Worm (Caenorhabditis elegans): ENCODE results near the gene C18E9.5.

The C18E9.5 gene

ce11 chrII:8948640-8949039, 21.1 kb upstream of the C18E9.5 start:
- TF ChIP-seq T22C8.4 (GFP tag; IDR thresholded peaks at IDR 0.05), result no peak
- no peak for TF ChIP-seq cog-1 (tag; optimal IDR thresholded peaks at IDR 0.05)
- no peak for TF ChIP-seq med-1 (GFP tag; optimal IDR thresholded peaks at IDR 0.05; ENCODE audit: insufficient read depth)
- TF ChIP-seq tab-1 (GFP tag; IDR thresholded peaks at IDR 0.05), result no peak
- TF ChIP-seq flt-1 (GFP tag; IDR thresholded peaks at IDR 0.05), result no peak
- TF ChIP-seq ztf-23 (GFP tag; IDR thresholded peaks at IDR 0.05), result no peak
- no peak for TF ChIP-seq klf-2 (GFP tag; conservative IDR thresholded peaks at IDR 0.05)
- TF ChIP-seq ztf-29 (GFP tag; IDR thresholded peaks at IDR 0.05), result no peak
- TF ChIP-seq ref-1 (GFP tag; conservative IDR thresholded peaks at IDR 0.05), result no peak

DNA sequence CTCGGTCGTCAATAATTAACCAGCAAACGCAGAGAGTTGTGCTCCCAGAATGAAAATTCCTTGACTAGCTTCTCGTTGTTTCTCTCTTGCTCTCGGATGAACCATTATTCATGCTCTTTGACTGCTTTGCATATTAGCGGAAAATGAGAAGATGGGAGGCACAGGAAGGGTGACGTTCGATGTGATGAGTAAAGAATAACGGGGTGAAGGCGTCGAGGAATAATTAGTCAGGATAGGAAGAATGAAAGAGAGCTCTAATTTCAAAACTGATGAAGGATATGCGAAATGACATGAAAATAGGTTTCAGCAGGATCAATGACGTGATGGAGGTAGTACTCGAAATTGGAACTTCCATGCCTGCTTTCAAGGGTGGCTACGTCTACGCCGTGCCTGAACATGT, 18.5 kb upstream of the C18E9.5 start:
- no peak for TF ChIP-seq tab-1 (GFP tag; IDR thresholded peaks at IDR 0.05)
- no peak for TF ChIP-seq flt-1 (GFP tag; IDR thresholded peaks at IDR 0.05)
- no peak for TF ChIP-seq ztf-29 (GFP tag; IDR thresholded peaks at IDR 0.05)
- no peak for TF ChIP-seq T22C8.4 (GFP tag; IDR thresholded peaks at IDR 0.05)
- TF ChIP-seq med-1 (GFP tag; optimal IDR thresholded peaks at IDR 0.05; ENCODE audit: insufficient read depth), result no peak
- TF ChIP-seq ref-1 (GFP tag; conservative IDR thresholded peaks at IDR 0.05), result no peak
- no peak for TF ChIP-seq cog-1 (tag; optimal IDR thresholded peaks at IDR 0.05)
- TF ChIP-seq ztf-23 (GFP tag; IDR thresholded peaks at IDR 0.05), result no peak
- TF ChIP-seq klf-2 (GFP tag; conservative IDR thresholded peaks at IDR 0.05), result no peak

ce11 chrII:8953703-8954102, 16.1 kb upstream of the C18E9.5 start:
- TF ChIP-seq med-1 (GFP tag; optimal IDR thresholded peaks at IDR 0.05; ENCODE audit: insufficient read depth) (no peak), tab-1 (GFP tag; IDR thresholded peaks at IDR 0.05) (no peak), cog-1 (tag; optimal IDR thresholded peaks at IDR 0.05) (no peak), klf-2 (GFP tag; conservative IDR thresholded peaks at IDR 0.05) (no peak), T22C8.4 (GFP tag; IDR thresholded peaks at IDR 0.05) (no peak), flt-1 (GFP tag; IDR thresholded peaks at IDR 0.05) (no peak), ztf-23 (GFP tag; IDR thresholded peaks at IDR 0.05) (no peak), ztf-29 (GFP tag; IDR thresholded peaks at IDR 0.05) (no peak), ref-1 (GFP tag; conservative IDR thresholded peaks at IDR 0.05) (no peak)

DNA sequence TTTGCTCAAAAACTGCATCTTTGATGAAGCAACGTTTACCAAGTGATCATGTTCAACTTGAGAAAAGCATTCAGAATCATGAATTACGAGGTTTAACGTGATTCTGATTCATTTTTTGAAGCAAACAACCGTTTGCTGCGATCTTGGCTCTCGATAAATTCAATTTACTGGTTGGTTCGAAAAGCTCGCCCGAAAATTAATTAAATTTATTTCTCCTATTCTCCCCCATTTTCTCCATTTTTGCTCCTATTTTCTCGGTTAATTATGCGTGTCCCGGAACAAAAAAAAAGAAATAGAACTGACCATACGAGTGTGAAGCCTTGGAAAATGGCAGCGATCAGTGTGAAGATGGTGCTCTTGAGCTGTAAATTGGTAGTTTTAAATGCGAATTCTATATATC, 12.9 kb upstream of the C18E9.5 start:
- TF ChIP-seq ref-1 (GFP tag; conservative IDR thresholded peaks at IDR 0.05) (no peak), T22C8.4 (GFP tag; IDR thresholded peaks at IDR 0.05) (no peak), klf-2 (GFP tag; conservative IDR thresholded peaks at IDR 0.05) (no peak), ztf-29 (GFP tag; IDR thresholded peaks at IDR 0.05) (no peak), flt-1 (GFP tag; IDR thresholded peaks at IDR 0.05) (no peak)

ce11 chrII:8959081-8959480, 10.7 kb upstream of the C18E9.5 start:
- TF ChIP-seq T22C8.4 (GFP tag; IDR thresholded peaks at IDR 0.05), result no peak
- TF ChIP-seq ref-1 (GFP tag; conservative IDR thresholded peaks at IDR 0.05), result no peak
- TF ChIP-seq ztf-23 (GFP tag; IDR thresholded peaks at IDR 0.05), result no peak
- no peak for TF ChIP-seq klf-2 (GFP tag; conservative IDR thresholded peaks at IDR 0.05)
- no peak for TF ChIP-seq ztf-29 (GFP tag; IDR thresholded peaks at IDR 0.05)
- no peak for TF ChIP-seq cog-1 (tag; optimal IDR thresholded peaks at IDR 0.05)
- TF ChIP-seq tab-1 (GFP tag; IDR thresholded peaks at IDR 0.05), result no peak
- TF ChIP-seq med-1 (GFP tag; optimal IDR thresholded peaks at IDR 0.05; ENCODE audit: insufficient read depth), result no peak
- TF ChIP-seq flt-1 (GFP tag; IDR thresholded peaks at IDR 0.05), result no peak

- TF ChIP-seq flt-1 (GFP tag; IDR thresholded peaks at IDR 0.05), result no peak
- no peak for TF ChIP-seq cog-1 (tag; optimal IDR thresholded peaks at IDR 0.05)
- TF ChIP-seq klf-2 (GFP tag; conservative IDR thresholded peaks at IDR 0.05), result no peak
- no peak for TF ChIP-seq tab-1 (GFP tag; IDR thresholded peaks at IDR 0.05)
- TF ChIP-seq med-1 (GFP tag; optimal IDR thresholded peaks at IDR 0.05; ENCODE audit: insufficient read depth), result no peak
- no peak for TF ChIP-seq ztf-23 (GFP tag; IDR thresholded peaks at IDR 0.05)
- no peak for TF ChIP-seq ztf-29 (GFP tag; IDR thresholded peaks at IDR 0.05)
- no peak for TF ChIP-seq ref-1 (GFP tag; conservative IDR thresholded peaks at IDR 0.05)
- no peak for TF ChIP-seq T22C8.4 (GFP tag; IDR thresholded peaks at IDR 0.05)
Measured at ce11 chrII:8960414-8960813, 9.4 kb upstream of the C18E9.5 start, which contains the start of gene cal-2. Gene cal-2, plus strand, starts transcription at chrII:8960714.

DNA sequence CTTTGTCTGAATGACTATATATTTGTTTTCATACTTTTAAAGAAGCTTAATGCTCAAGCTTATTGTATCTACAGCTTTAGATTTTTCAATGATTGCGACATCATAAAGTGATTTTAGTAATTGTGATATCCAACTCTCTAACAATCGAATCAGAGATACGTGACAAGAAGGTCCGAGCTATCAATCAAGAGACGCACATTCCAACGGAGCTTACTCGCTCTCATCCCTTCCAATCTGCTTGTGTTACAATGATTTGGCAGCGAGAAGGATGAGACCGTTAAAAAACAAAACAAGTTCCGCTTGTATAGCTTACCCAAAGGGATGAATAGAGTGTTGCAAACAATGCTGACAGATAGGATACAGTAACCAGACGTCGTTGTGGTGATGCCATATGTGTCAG, 8.3 kb upstream of the C18E9.5 start:
- TF ChIP-seq T22C8.4 (GFP tag; IDR thresholded peaks at IDR 0.05) (no peak), flt-1 (GFP tag; IDR thresholded peaks at IDR 0.05) (no peak), ref-1 (GFP tag; conservative IDR thresholded peaks at IDR 0.05) (no peak), ztf-29 (GFP tag; IDR thresholded peaks at IDR 0.05) (no peak), med-1 (GFP tag; optimal IDR thresholded peaks at IDR 0.05; ENCODE audit: insufficient read depth) (no peak), cog-1 (tag; optimal IDR thresholded peaks at IDR 0.05) (no peak), ztf-23 (GFP tag; IDR thresholded peaks at IDR 0.05) (no peak), tab-1 (GFP tag; IDR thresholded peaks at IDR 0.05) (no peak), klf-2 (GFP tag; conservative IDR thresholded peaks at IDR 0.05) (no peak)

DNA sequence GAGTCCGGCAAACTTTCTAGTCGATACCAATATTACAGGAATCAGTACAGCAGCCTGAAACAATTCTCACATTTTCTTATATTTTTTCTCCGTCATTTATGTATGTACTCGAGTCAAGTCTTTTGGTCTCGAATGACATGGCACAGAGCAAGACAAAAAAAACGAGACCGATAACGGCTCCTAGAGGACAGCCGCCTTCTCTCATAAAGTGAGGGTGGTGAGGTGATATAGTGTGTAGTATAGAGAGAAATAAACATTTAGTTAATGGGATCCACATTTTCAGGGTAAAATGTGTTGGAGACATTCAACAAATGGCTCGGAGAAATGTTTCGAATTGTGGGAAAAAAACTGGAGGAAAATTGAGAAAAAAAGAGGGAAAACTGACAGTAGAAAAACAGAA, 7.6 kb upstream of the C18E9.5 start:
- no peak for TF ChIP-seq tab-1 (GFP tag; IDR thresholded peaks at IDR 0.05)
- TF ChIP-seq flt-1 (GFP tag; IDR thresholded peaks at IDR 0.05), result no peak
- no peak for TF ChIP-seq ref-1 (GFP tag; conservative IDR thresholded peaks at IDR 0.05)
- TF ChIP-seq T22C8.4 (GFP tag; IDR thresholded peaks at IDR 0.05), result no peak
- no peak for TF ChIP-seq klf-2 (GFP tag; conservative IDR thresholded peaks at IDR 0.05)
- no peak for TF ChIP-seq ztf-23 (GFP tag; IDR thresholded peaks at IDR 0.05)
- TF ChIP-seq ztf-29 (GFP tag; IDR thresholded peaks at IDR 0.05), result no peak
- TF ChIP-seq med-1 (GFP tag; optimal IDR thresholded peaks at IDR 0.05; ENCODE audit: insufficient read depth), result no peak
- TF ChIP-seq cog-1 (tag; optimal IDR thresholded peaks at IDR 0.05), result no peak

- TF ChIP-seq ref-1 (GFP tag; conservative IDR thresholded peaks at IDR 0.05) (no peak), ztf-23 (GFP tag; IDR thresholded peaks at IDR 0.05) (no peak), med-1 (GFP tag; optimal IDR thresholded peaks at IDR 0.05; ENCODE audit: insufficient read depth) (no peak)
Measured at ce11 chrII:8964049-8964448, 5.7 kb upstream of the C18E9.5 start, which contains the start of gene sftd-3. Gene sftd-3, minus strand, starts transcription at chrII:8964149.

DNA sequence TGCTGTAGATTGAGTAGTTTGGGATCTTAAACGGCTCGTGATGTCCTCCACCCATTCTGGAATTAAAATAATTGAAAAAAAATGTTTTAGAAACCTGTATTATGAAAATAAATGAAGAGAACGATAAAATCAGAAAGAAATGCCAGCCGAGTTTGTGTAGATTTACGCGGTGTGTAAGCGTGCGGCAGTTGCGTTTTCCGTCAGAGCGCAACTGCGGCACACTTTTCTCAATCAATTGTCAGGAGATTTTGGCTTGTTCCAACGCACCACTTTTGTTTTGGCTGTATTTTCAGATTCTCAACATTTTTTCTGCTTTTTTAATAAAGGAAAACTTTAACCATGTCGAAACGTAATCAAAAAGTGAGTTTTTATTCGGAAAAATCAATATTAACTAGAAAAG, 4.9 kb upstream of the C18E9.5 start, which contains the start of the genes ndub-3 and C18E9.2:
TSS of gene ndub-3 (minus strand) at position 56 of the 400 bp plus-strand sequence.
TSS of gene C18E9.2 (plus strand) at position 172 of the 400 bp plus-strand sequence.
- TF ChIP-seq ztf-23 (GFP tag; IDR thresholded peaks at IDR 0.05) (0 out of 2 replicates have a peak, but pooled peaks have one; percentile 48), klf-2 (GFP tag; conservative IDR thresholded peaks at IDR 0.05) (no peak)
